Worm (Caenorhabditis elegans): ENCODE data around the gene prdm-14.

Gene prdm-14

DNA sequence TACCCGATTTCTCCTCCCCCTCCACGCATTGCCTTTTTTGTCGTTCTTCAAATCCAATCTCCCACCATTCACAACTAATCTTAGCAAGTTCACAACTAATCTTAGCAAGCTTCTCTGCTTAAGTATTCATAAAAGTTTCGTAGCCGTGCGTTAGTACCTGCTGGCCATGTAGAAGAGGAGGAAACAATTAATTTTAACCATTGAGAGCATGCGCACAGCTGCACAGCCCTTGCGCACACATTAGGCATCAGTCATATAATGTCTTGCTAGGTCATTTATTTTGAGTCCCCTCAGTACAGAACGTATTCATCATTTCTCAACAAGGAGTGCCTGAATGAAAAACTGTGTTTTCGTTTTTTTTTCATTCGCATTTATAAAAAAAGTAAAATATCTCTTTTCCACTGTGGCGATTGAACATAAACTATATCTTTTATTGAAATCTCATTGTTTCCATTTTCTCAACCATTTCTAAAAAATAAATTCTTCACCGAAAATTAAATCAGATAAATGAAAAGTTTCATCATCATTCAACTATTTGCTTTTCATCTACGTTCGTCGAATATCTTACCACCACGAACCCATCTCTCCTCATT, 21.3 kb downstream of the prdm-14 start:
- no peak for TF ChIP-seq ztf-11 (tag; optimal IDR thresholded peaks at IDR 0.05)
- TF ChIP-seq lin-32 (GFP tag; optimal IDR thresholded peaks at IDR 0.05), result peak; percentile 37
- TF ChIP-seq nhr-2 (tag; optimal IDR thresholded peaks at IDR 0.05), result peak; percentile 28

DNA sequence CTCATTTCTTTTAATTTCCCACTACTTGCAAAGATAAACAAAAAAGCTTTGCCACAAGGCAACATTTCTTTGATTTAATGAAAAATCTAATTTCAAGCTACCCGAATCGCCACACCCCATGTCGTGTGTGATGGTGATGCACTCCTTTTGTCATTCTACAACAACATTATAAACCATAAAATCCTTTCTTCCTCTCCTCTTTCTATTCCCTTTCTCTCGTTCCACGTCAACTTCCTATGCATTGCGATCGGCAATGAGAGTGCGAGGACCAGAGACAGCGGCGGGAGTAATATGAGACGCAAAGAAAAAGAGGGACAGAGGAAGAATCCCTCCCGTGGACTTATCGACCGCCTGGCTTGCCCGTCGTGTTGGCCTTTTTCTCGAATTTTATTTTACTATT, 22.1 kb downstream of the prdm-14 start:
- TF ChIP-seq blmp-1 (tag; optimal IDR thresholded peaks at IDR 0.05), result peak; percentile 37
- TF ChIP-seq ceh-43 (GFP tag; optimal IDR thresholded peaks at IDR 0.05), result no peak
- TF ChIP-seq ham-2 (GFP tag; optimal IDR thresholded peaks at IDR 0.05), result peak; percentile 21
- TF ChIP-seq mep-1 (tag; optimal IDR thresholded peaks at IDR 0.05), result peak; percentile 41
- peak; percentile 2 for TF ChIP-seq pha-4 (tag; optimal IDR thresholded peaks at IDR 0.05)
- no peak for TF ChIP-seq nhr-12 (tag; optimal IDR thresholded peaks at IDR 0.05)
- peak; percentile 46 for TF ChIP-seq nhr-237 (tag; optimal IDR thresholded peaks at IDR 0.05)
- TF ChIP-seq ceh-39 (tag; optimal IDR thresholded peaks at IDR 0.05), result no peak
- peak; percentile 40 for TF ChIP-seq unc-120 (tag; optimal IDR thresholded peaks at IDR 0.05; ENCODE audit: poor library complexity, severe bottlenecking)
- peak; percentile 71 for TF ChIP-seq ces-1 (GFP tag; optimal IDR thresholded peaks at IDR 0.05)
- peak; percentile 31 for TF ChIP-seq unc-62 (GFP tag; optimal IDR thresholded peaks at IDR 0.05)
- TF ChIP-seq hlh-1 (tag; optimal IDR thresholded peaks at IDR 0.05), result peak; percentile 54
- TF ChIP-seq ztf-11 (tag; optimal IDR thresholded peaks at IDR 0.05), result peak; percentile 8

DNA sequence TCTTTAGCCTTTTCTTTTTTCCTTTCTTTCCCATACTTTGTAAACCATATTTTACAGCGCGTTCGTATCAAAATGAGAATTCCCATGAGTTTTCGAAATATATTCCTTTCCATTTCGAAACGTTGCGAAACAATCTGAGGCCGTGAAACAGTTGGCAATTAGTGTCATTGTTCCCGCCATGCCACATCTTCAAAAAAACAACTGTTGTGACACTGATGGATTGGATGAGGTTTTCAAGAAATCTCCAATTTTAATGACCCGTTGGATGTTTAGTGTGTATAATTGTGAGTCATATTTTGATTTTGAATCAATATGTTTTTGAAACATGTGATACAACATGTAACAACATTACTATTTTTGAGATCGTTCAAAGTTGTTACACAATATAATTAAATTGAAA, 23.1 kb downstream of the prdm-14 start:
- TF ChIP-seq mab-5 (tag; optimal IDR thresholded peaks at IDR 0.05), result no peak
- peak; percentile 17 for TF ChIP-seq unc-62 (GFP tag; optimal IDR thresholded peaks at IDR 0.05)
- TF ChIP-seq nhr-28 (tag; optimal IDR thresholded peaks at IDR 0.05), result no peak
- TF ChIP-seq hlh-1 (tag; optimal IDR thresholded peaks at IDR 0.05), result peak; percentile 83
- no peak for TF ChIP-seq cnd-1 (tag; optimal IDR thresholded peaks at IDR 0.05)
- TF ChIP-seq elt-1 (tag; optimal IDR thresholded peaks at IDR 0.05; ENCODE audit: borderline replicate concordance, insufficient read depth), result no peak
- TF ChIP-seq bed-3 (GFP tag; optimal IDR thresholded peaks at IDR 0.05), result no peak

DNA sequence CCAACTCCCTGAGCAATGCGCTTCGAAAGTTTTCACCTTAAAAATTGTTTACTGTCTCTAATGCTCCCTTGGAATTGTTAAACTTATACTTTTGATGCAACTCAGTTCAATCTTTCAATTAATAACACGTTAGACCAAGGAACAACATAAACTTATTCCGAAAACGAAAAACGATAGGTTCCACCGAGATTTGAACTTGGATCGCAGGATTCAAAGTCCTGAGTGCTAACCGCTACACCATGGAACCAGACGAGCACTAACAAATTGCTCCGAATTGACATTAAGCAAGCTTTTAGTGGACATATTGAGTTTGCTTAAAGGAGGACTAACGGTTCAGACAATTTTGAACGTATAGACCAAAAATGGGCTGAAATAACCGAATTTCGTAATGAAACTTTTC, 28.5 kb downstream of the prdm-14 start:
- TF ChIP-seq tbx-8 (GFP tag; optimal IDR thresholded peaks at IDR 0.05), result no peak
- TF ChIP-seq nhr-12 (tag; optimal IDR thresholded peaks at IDR 0.05), result no peak
- no peak for TF ChIP-seq mab-5 (tag; optimal IDR thresholded peaks at IDR 0.05)
- no peak for TF ChIP-seq lin-13 (tag; optimal IDR thresholded peaks at IDR 0.05)
- no peak for TF ChIP-seq flh-1 (GFP tag; optimal IDR thresholded peaks at IDR 0.05)
- TF ChIP-seq mep-1 (tag; optimal IDR thresholded peaks at IDR 0.05), result no peak
- no peak for TF ChIP-seq bed-3 (GFP tag; optimal IDR thresholded peaks at IDR 0.05)
- no peak for TF ChIP-seq nhr-76 (tag; optimal IDR thresholded peaks at IDR 0.05)
- TF ChIP-seq zip-8 (tag; optimal IDR thresholded peaks at IDR 0.05), result no peak
- TF ChIP-seq elt-3 (tag; optimal IDR thresholded peaks at IDR 0.05), result no peak
- no peak for TF ChIP-seq snpc-4 (tag; optimal IDR thresholded peaks at IDR 0.05)
- no peak for TF ChIP-seq hlh-1 (tag; optimal IDR thresholded peaks at IDR 0.05)
- no peak for TF ChIP-seq mls-2 (tag; optimal IDR thresholded peaks at IDR 0.05)
- TF ChIP-seq unc-120 (tag; optimal IDR thresholded peaks at IDR 0.05; ENCODE audit: poor library complexity, severe bottlenecking), result no peak
- no peak for TF ChIP-seq blmp-1 (tag; optimal IDR thresholded peaks at IDR 0.05)
- no peak for TF ChIP-seq elt-1 (tag; optimal IDR thresholded peaks at IDR 0.05; ENCODE audit: borderline replicate concordance, insufficient read depth)

DNA sequence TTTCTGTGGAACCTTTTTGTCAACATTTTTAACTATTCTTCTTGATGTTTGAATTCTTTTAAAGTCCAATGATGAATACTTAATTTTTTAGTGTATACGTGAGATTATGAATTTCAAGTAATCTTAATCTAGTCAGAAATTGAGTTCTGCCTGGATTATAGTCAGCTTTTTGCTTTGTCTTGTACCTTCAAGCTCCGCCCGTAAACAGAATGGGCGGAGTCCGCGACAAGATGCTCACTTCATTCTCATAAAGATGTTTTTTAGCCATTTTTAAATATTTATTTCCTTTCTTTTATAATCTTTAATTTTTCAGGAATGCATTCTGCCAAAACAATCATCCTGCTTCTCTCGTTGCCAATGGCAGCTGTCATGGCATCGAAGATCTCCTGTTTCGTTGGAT, 30.9 kb downstream of the prdm-14 start, which contains the start of gene F47E1.1:
Gene F47E1.1, plus strand, starts transcription at position 301 of the 400 bp plus-strand sequence.
- TF ChIP-seq nhr-76 (tag; optimal IDR thresholded peaks at IDR 0.05) (no peak), ham-2 (GFP tag; optimal IDR thresholded peaks at IDR 0.05) (no peak)

DNA sequence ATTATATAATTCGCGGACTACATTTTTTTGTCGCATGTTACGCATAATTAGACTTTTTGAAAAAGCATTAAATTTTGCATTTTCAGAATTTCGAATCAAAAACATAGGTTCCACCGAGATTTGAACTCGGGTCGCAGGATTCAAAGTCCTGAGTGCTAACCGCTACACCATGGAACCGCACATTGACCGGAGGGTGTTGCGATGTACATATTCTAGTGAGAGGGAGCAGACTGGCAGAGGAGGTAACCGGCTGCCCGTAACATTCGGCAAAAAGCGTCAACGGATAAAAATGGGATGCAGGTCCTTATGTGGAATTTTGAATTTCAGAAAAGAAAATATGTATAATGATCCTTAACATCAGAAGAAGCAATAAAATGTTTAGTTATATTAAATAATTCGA, 32.1 kb downstream of the prdm-14 start:
- no peak for TF ChIP-seq lsy-2 (tag; optimal IDR thresholded peaks at IDR 0.05)
- no peak for TF ChIP-seq mab-5 (tag; optimal IDR thresholded peaks at IDR 0.05)
- TF ChIP-seq unc-39 (tag; optimal IDR thresholded peaks at IDR 0.05), result no peak
- no peak for TF ChIP-seq nhr-2 (tag; optimal IDR thresholded peaks at IDR 0.05)
- no peak for TF ChIP-seq hlh-1 (tag; optimal IDR thresholded peaks at IDR 0.05)
- no peak for TF ChIP-seq blmp-1 (tag; optimal IDR thresholded peaks at IDR 0.05)
- peak; percentile 67 for TF ChIP-seq M03D4.4 (tag; optimal IDR thresholded peaks at IDR 0.05)
- TF ChIP-seq tbx-8 (GFP tag; optimal IDR thresholded peaks at IDR 0.05), result no peak
- peak; percentile 27 for TF ChIP-seq ham-2 (GFP tag; optimal IDR thresholded peaks at IDR 0.05)
- no peak for TF ChIP-seq nhr-76 (tag; optimal IDR thresholded peaks at IDR 0.05)
- peak; percentile 67 for TF ChIP-seq sptf-1 (tag; optimal IDR thresholded peaks at IDR 0.05)
- TF ChIP-seq ceh-39 (tag; optimal IDR thresholded peaks at IDR 0.05), result no peak
- TF ChIP-seq elt-3 (tag; optimal IDR thresholded peaks at IDR 0.05), result no peak
- no peak for TF ChIP-seq mls-2 (tag; optimal IDR thresholded peaks at IDR 0.05)
- peak; percentile 81 for TF ChIP-seq ceh-83 (GFP tag; optimal IDR thresholded peaks at IDR 0.05)
- peak; percentile 70 for TF ChIP-seq drap-1 (GFP tag; optimal IDR thresholded peaks at IDR 0.05)
- no peak for TF ChIP-seq elt-1 (tag; optimal IDR thresholded peaks at IDR 0.05; ENCODE audit: borderline replicate concordance, insufficient read depth)
- no peak for TF ChIP-seq nhr-28 (tag; optimal IDR thresholded peaks at IDR 0.05)
- no peak for TF ChIP-seq zip-8 (tag; optimal IDR thresholded peaks at IDR 0.05)
- TF ChIP-seq mep-1 (tag; optimal IDR thresholded peaks at IDR 0.05), result no peak
- TF ChIP-seq unc-120 (tag; optimal IDR thresholded peaks at IDR 0.05; ENCODE audit: poor library complexity, severe bottlenecking), result peak; percentile 20
- TF ChIP-seq lin-13 (tag; optimal IDR thresholded peaks at IDR 0.05), result peak; percentile 22
- no peak for TF ChIP-seq nhr-237 (tag; optimal IDR thresholded peaks at IDR 0.05)
- TF ChIP-seq bed-3 (GFP tag; optimal IDR thresholded peaks at IDR 0.05), result peak; percentile 13
- TF ChIP-seq ces-1 (GFP tag; optimal IDR thresholded peaks at IDR 0.05), result no peak
- TF ChIP-seq unc-62 (GFP tag; optimal IDR thresholded peaks at IDR 0.05), result no peak
- peak; percentile 43 for TF ChIP-seq sem-2 (GFP tag; optimal IDR thresholded peaks at IDR 0.05)
- peak; percentile 72 for TF ChIP-seq lin-32 (GFP tag; optimal IDR thresholded peaks at IDR 0.05)
- no peak for TF ChIP-seq snpc-4 (tag; optimal IDR thresholded peaks at IDR 0.05)
- TF ChIP-seq cnd-1 (tag; optimal IDR thresholded peaks at IDR 0.05), result peak; percentile 74
- no peak for TF ChIP-seq ztf-11 (tag; optimal IDR thresholded peaks at IDR 0.05)

Data from whole organism, mixed stage, embryonic.